Worm (Caenorhabditis elegans): ENCODE data around the gene tmem-231.

The tmem-231 gene

ce11 chrIV:8420961-8421360, 5.6 kb upstream of the tmem-231 start, which contains the start of gene M116.5:
Gene M116.5, minus strand, starts transcription at chrIV:8421061.
- TF ChIP-seq him-1 (tag; optimal IDR thresholded peaks at IDR 0.05), result no peak
- no peak for TF ChIP-seq W03F9.2 (tag; optimal IDR thresholded peaks at IDR 0.05)
- TF ChIP-seq dao-5 (tag; optimal IDR thresholded peaks at IDR 0.05), result no peak

- TF ChIP-seq W03F9.2 (tag; optimal IDR thresholded peaks at IDR 0.05) (peak; percentile 79), him-1 (tag; optimal IDR thresholded peaks at IDR 0.05) (peak; percentile 89), dao-5 (tag; optimal IDR thresholded peaks at IDR 0.05) (no peak)
Observed at ce11 chrIV:8428492-8428891, 1.9 kb downstream of the tmem-231 start.

- peak; percentile 3 for TF ChIP-seq W03F9.2 (tag; optimal IDR thresholded peaks at IDR 0.05)
- no peak for TF ChIP-seq dao-5 (tag; optimal IDR thresholded peaks at IDR 0.05)
- peak; percentile 33 for TF ChIP-seq him-1 (tag; optimal IDR thresholded peaks at IDR 0.05)
Observed at ce11 chrIV:8431567-8432458, 5.2 kb downstream of the tmem-231 start.

ce11 chrIV:8432709-8433108, 6.1 kb downstream of the tmem-231 start, which contains the start of the genes T26A8.4 and pdtf-1:
Gene T26A8.4, minus strand, starts transcription at chrIV:8432893.
Gene pdtf-1, plus strand, starts transcription at chrIV:8433038.
- peak; percentile 87 for TF ChIP-seq W03F9.2 (tag; optimal IDR thresholded peaks at IDR 0.05)
- peak; percentile 42 for TF ChIP-seq him-1 (tag; optimal IDR thresholded peaks at IDR 0.05)
- TF ChIP-seq dao-5 (tag; optimal IDR thresholded peaks at IDR 0.05), result no peak

ce11 chrIV:8446904-8447303, 20.3 kb downstream of the tmem-231 start, which contains the start of gene T01B11.1:
Gene T01B11.1, plus strand, starts transcription at chrIV:8447204.
- TF ChIP-seq him-1 (tag; optimal IDR thresholded peaks at IDR 0.05) (no peak), W03F9.2 (tag; optimal IDR thresholded peaks at IDR 0.05) (no peak), dao-5 (tag; optimal IDR thresholded peaks at IDR 0.05) (no peak)

- TF ChIP-seq dao-5 (tag; optimal IDR thresholded peaks at IDR 0.05) (no peak), him-1 (tag; optimal IDR thresholded peaks at IDR 0.05) (no peak), W03F9.2 (tag; optimal IDR thresholded peaks at IDR 0.05) (no peak)
Observed at ce11 chrIV:8449869-8450268, 23.3 kb downstream of the tmem-231 start.

ce11 chrIV:8450534-8450933, 23.9 kb downstream of the tmem-231 start:
- TF ChIP-seq W03F9.2 (tag; optimal IDR thresholded peaks at IDR 0.05), result no peak
- no peak for TF ChIP-seq dao-5 (tag; optimal IDR thresholded peaks at IDR 0.05)
- TF ChIP-seq him-1 (tag; optimal IDR thresholded peaks at IDR 0.05), result no peak

ce11 chrIV:8451709-8452248, 25.2 kb downstream of the tmem-231 start, which contains the start of gene eppl-1:
Gene eppl-1, minus strand, starts transcription at chrIV:8451759.
- TF ChIP-seq W03F9.2 (tag; optimal IDR thresholded peaks at IDR 0.05) (no peak), dao-5 (tag; optimal IDR thresholded peaks at IDR 0.05) (no peak), him-1 (tag; optimal IDR thresholded peaks at IDR 0.05) (no peak)

ce11 chrIV:8453178-8453577, 26.6 kb downstream of the tmem-231 start:
- TF ChIP-seq him-1 (tag; optimal IDR thresholded peaks at IDR 0.05), result no peak
- no peak for TF ChIP-seq W03F9.2 (tag; optimal IDR thresholded peaks at IDR 0.05)
- TF ChIP-seq dao-5 (tag; optimal IDR thresholded peaks at IDR 0.05), result no peak

ce11 chrIV:8454076-8454475, 27.5 kb downstream of the tmem-231 start:
- TF ChIP-seq dao-5 (tag; optimal IDR thresholded peaks at IDR 0.05) (no peak), W03F9.2 (tag; optimal IDR thresholded peaks at IDR 0.05) (no peak), him-1 (tag; optimal IDR thresholded peaks at IDR 0.05) (no peak)

ce11 chrIV:8456899-8457298, 30.3 kb downstream of the tmem-231 start, which contains the start of gene syx-4:
Gene syx-4, plus strand, starts transcription at chrIV:8457280.
- TF ChIP-seq him-1 (tag; optimal IDR thresholded peaks at IDR 0.05) (no peak), dao-5 (tag; optimal IDR thresholded peaks at IDR 0.05) (no peak), W03F9.2 (tag; optimal IDR thresholded peaks at IDR 0.05) (no peak)

ce11 chrIV:8460208-8460607, 33.6 kb downstream of the tmem-231 start, which contains the start of gene ant-1.4:
Gene ant-1.4, minus strand, starts transcription at chrIV:8460308.
- no peak for TF ChIP-seq him-1 (tag; optimal IDR thresholded peaks at IDR 0.05)

- TF ChIP-seq W03F9.2 (tag; optimal IDR thresholded peaks at IDR 0.05), result no peak
Observed at ce11 chrIV:8461177-8461576, 34.6 kb downstream of the tmem-231 start.

- no peak for TF ChIP-seq W03F9.2 (tag; optimal IDR thresholded peaks at IDR 0.05)
- TF ChIP-seq him-1 (tag; optimal IDR thresholded peaks at IDR 0.05), result no peak
- TF ChIP-seq dao-5 (tag; optimal IDR thresholded peaks at IDR 0.05), result no peak
Observed at ce11 chrIV:8462376-8462775, 35.8 kb downstream of the tmem-231 start.

Measured in whole organism, L4/young adult.